Worm (Caenorhabditis elegans): ENCODE measurements around the gene F09E5.7.

- no peak for TF ChIP-seq unc-62 (GFP tag; optimal IDR thresholded peaks at IDR 0.05)
- TF ChIP-seq pha-4 (tag; optimal IDR thresholded peaks at IDR 0.05), result no peak
- no peak for TF ChIP-seq Y56A3A.18 (GFP tag; IDR thresholded peaks at IDR 0.05)
- no peak for TF ChIP-seq K12H6.12 (tag; optimal IDR thresholded peaks at IDR 0.05)
- TF ChIP-seq sptf-2 (GFP tag; optimal IDR thresholded peaks at IDR 0.05), result no peak
- no peak for TF ChIP-seq ama-1 (optimal IDR thresholded peaks at IDR 0.05)
- no peak for TF ChIP-seq ama-1 (GFP tag; optimal IDR thresholded peaks at IDR 0.05)
- TF ChIP-seq snpc-4 (GFP tag; optimal IDR thresholded peaks at IDR 0.05), result no peak
- no peak for TF ChIP-seq snpc-4 (tag; optimal IDR thresholded peaks at IDR 0.05)
- no peak for TF ChIP-seq nfya-1 (tag; optimal IDR thresholded peaks at IDR 0.05; ENCODE audit: borderline replicate concordance, insufficient read depth)
Observed at ce11 chrII:5393090-5393489, 41.2 kb downstream of the F09E5.7 start, which contains the start of gene brap-2.
